Worm (Caenorhabditis elegans) whole organism, midembryonic: ENCODE results near the gene col-150.

Experiments
- T22C8.4 ChIP-seq: fragments of 200-800 bp; sonication (Bioruptor generic); IDR thresholded peaks from 2 replicates; pipeline ENCODE4 v1.3.6; 2022; ENCODE audit warnings: missing genetic modification characterization, missing compliant biosample characterization
- cog-1 ChIP-seq: sonication (generic microtip); optimal IDR thresholded peaks from 2 replicates; lab custom pipeline; 2016; ENCODE audit warnings: missing genetic modification characterization, missing compliant biosample characterization
- flt-1 ChIP-seq: fragments of 200-800 bp; sonication (Bioruptor generic); IDR thresholded peaks from 2 replicates; pipeline ENCODE4 v1.3.6; 2022; ENCODE audit warnings: missing genetic modification characterization, missing compliant biosample characterization
- med-1 ChIP-seq: sonication (generic microtip); optimal IDR thresholded peaks from 2 replicates; lab custom pipeline; 2017; ENCODE audit warnings: missing genetic modification characterization, mild to moderate bottlenecking, missing compliant biosample characterization, antibody characterized with exemption, missing genetic modification reagents; ENCODE audit not compliant: insufficient read depth
- ztf-23 ChIP-seq: fragments of 200-800 bp; sonication (Bioruptor generic); IDR thresholded peaks from 2 replicates; pipeline ENCODE4 v1.3.6; 2022; ENCODE audit warnings: missing genetic modification reagents, missing genetic modification characterization, missing compliant biosample characterization

DNA sequence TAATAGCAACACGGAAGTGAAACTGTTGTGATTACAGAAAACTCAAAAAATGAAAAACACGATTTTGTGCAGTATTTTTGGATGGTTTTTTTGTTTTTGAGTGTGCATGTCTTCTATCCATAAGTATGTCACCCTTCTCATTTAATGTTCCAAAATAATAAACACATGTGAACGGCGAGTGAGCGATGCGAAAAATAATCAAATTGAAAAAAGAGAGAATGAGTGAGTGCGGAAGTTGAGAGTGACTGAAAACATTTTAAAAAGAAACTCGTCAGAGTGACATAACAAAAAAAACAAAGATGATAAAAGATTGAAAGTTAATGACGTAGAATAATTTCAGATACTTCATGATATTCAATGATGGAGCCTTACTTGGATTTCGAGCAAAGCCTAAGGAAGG is 44.9 kb downstream of the col-150 start:
- no peak for TF ChIP-seq ztf-23 (GFP tag; lab: Robert Waterston, UW)
- TF ChIP-seq flt-1, result no peak
- TF ChIP-seq med-1 (GFP tag; lab: Kevin White, UChicago), result no peak
- TF ChIP-seq cog-1 (tag; lab: Kevin White, UChicago), result no peak
- no peak for TF ChIP-seq T22C8.4
